Fruit fly (Drosophila melanogaster) whole organism, embryonic: Measurements from ENCODE around the gene lectin-29Ca.

Experiments used
- CG10209 ChIP-seq: fragments of 200-800 bp; sonication (Bioruptor generic); optimal IDR thresholded peaks from 3 replicates; lab custom pipeline; 2017; ENCODE audit warnings: missing biosample characterization, mild to moderate bottlenecking, missing genetic modification characterization, missing genetic modification reagents
- CG11247 ChIP-seq: fragments of 200-800 bp; sonication (Bioruptor generic); IDR thresholded peaks from 2 replicates; pipeline ENCODE4 v1.3.6; 2022; ENCODE audit warnings: missing biosample characterization, missing genetic modification characterization
- CG11398 ChIP-seq: fragments of 200-800 bp; sonication (Bioruptor generic); optimal IDR thresholded peaks from 2 replicates; lab custom pipeline; 2016; ENCODE audit warnings: missing biosample characterization, missing genetic modification characterization
- CG11504 ChIP-seq: fragments of 200-800 bp; sonication (Bioruptor generic); optimal IDR thresholded peaks from 3 replicates; lab custom pipeline; 2019; ENCODE audit warnings: missing biosample characterization, mild to moderate bottlenecking, missing genetic modification characterization, moderate library complexity
- CG11723 ChIP-seq: fragments of 200-800 bp; sonication (Bioruptor generic); optimal IDR thresholded peaks from 2 replicates; lab custom pipeline; 2017; ENCODE audit warnings: missing biosample characterization, mild to moderate bottlenecking, missing genetic modification characterization
- CG12155 ChIP-seq: fragments of 200-800 bp; sonication (Bioruptor generic); optimal IDR thresholded peaks from 3 replicates; lab custom pipeline; 2016; ENCODE audit warnings: missing biosample characterization, missing genetic modification characterization
- CG1233 ChIP-seq: fragments of 200-800 bp; sonication (Bioruptor generic); optimal IDR thresholded peaks from 4 replicates; lab custom pipeline; 2018; ENCODE audit warnings: missing biosample characterization, mild to moderate bottlenecking, missing genetic modification characterization
- CG13296 ChIP-seq: fragments of 200-800 bp; sonication (Bioruptor generic); optimal IDR thresholded peaks from 3 replicates; lab custom pipeline; 2018; ENCODE audit warnings: missing biosample characterization, mild to moderate bottlenecking, missing genetic modification characterization
- CG13624 ChIP-seq: fragments of 200-800 bp; sonication (Bioruptor generic); optimal IDR thresholded peaks from 2 replicates; lab custom pipeline; 2016; ENCODE audit warnings: missing biosample characterization, missing genetic modification characterization
- CG14050 ChIP-seq: fragments of 200-800 bp; sonication (Bioruptor generic); IDR thresholded peaks from 3 replicates; pipeline ENCODE4 v1.3.6; 2022; ENCODE audit warnings: missing biosample characterization, missing genetic modification characterization
- CG15269 ChIP-seq: fragments of 200-800 bp; sonication (Bioruptor generic); optimal IDR thresholded peaks from 2 replicates; lab custom pipeline; 2018; ENCODE audit warnings: missing biosample characterization, mild to moderate bottlenecking, missing genetic modification characterization, moderate library complexity
- CG17359 ChIP-seq: fragments of 200-800 bp; sonication (Bioruptor generic); optimal IDR thresholded peaks from 3 replicates; lab custom pipeline; 2018; ENCODE audit warnings: missing biosample characterization, mild to moderate bottlenecking, missing genetic modification characterization, moderate library complexity
- CG17385 ChIP-seq: fragments of 200-800 bp; sonication (Bioruptor generic); optimal IDR thresholded peaks from 3 replicates; lab custom pipeline; 2018; ENCODE audit warnings: missing biosample characterization, mild to moderate bottlenecking, missing genetic modification characterization
- CG2712 ChIP-seq: fragments of 200-800 bp; optimal IDR thresholded peaks from 3 replicates; lab custom pipeline; 2019; ENCODE audit warnings: missing biosample characterization, mild to moderate bottlenecking, missing genetic modification characterization, moderate library complexity
- CG31388 ChIP-seq: fragments of 200-800 bp; sonication (Bioruptor generic); optimal IDR thresholded peaks from 2 replicates; lab custom pipeline; 2016; ENCODE audit warnings: missing biosample characterization, missing genetic modification characterization
- CG3995 ChIP-seq: fragments of 200-800 bp; sonication (Bioruptor generic); optimal IDR thresholded peaks from 3 replicates; lab custom pipeline; 2016; ENCODE audit warnings: missing biosample characterization, missing genetic modification characterization
- CG4820 ChIP-seq: fragments of 200-800 bp; sonication (Bioruptor generic); optimal IDR thresholded peaks from 3 replicates; lab custom pipeline; 2016; ENCODE audit warnings: missing biosample characterization, missing genetic modification characterization
- CG6175 ChIP-seq: fragments of 200-800 bp; sonication (Bioruptor generic); IDR thresholded peaks from 3 replicates; pipeline ENCODE4 v1.3.6; 2022; ENCODE audit warnings: missing biosample characterization, missing genetic modification characterization
- CG7839 ChIP-seq: fragments of 200-800 bp; sonication (Bioruptor generic); optimal IDR thresholded peaks from 3 replicates; lab custom pipeline; 2018; ENCODE audit warnings: missing biosample characterization, mild to moderate bottlenecking, missing genetic modification characterization, moderate library complexity
- Camta ChIP-seq: fragments of 200-800 bp; sonication (Bioruptor generic); optimal IDR thresholded peaks from 2 replicates; lab custom pipeline; 2016; ENCODE audit warnings: missing biosample characterization, missing genetic modification characterization
- E2f2 ChIP-seq: fragments of 200-800 bp; sonication (Bioruptor generic); IDR thresholded peaks from 2 replicates; pipeline ENCODE4 v1.3.6; 2022; ENCODE audit warnings: missing biosample characterization, missing genetic modification characterization
- Fer3 ChIP-seq: fragments of 200-800 bp; sonication (Bioruptor generic); optimal IDR thresholded peaks from 2 replicates; lab custom pipeline; 2018; ENCODE audit warnings: missing biosample characterization, mild to moderate bottlenecking, missing genetic modification characterization, moderate library complexity
- H2.0 ChIP-seq: fragments of 200-800 bp; sonication (Bioruptor generic); IDR thresholded peaks from 2 replicates; pipeline ENCODE4 v1.3.6; 2022; ENCODE audit warnings: missing biosample characterization, missing genetic modification characterization
- Meics ChIP-seq: fragments of 200-800 bp; sonication (Bioruptor generic); optimal IDR thresholded peaks from 2 replicates; lab custom pipeline; 2017; ENCODE audit warnings: missing biosample characterization, mild to moderate bottlenecking, missing genetic modification characterization
- Nf-YB ChIP-seq: fragments of 200-800 bp; sonication (Bioruptor generic); optimal IDR thresholded peaks from 3 replicates; lab custom pipeline; 2019; ENCODE audit warnings: missing biosample characterization, mild to moderate bottlenecking, missing genetic modification characterization, moderate library complexity
- Opbp ChIP-seq: fragments of 200-800 bp; sonication (Bioruptor generic); IDR thresholded peaks from 3 replicates; pipeline ENCODE4 v1.3.6; 2022; ENCODE audit warnings: missing biosample characterization, missing genetic modification characterization; ENCODE audit not compliant: partially characterized antibody
- PHDP ChIP-seq: fragments of 200-800 bp; sonication (Bioruptor generic); optimal IDR thresholded peaks from 3 replicates; lab custom pipeline; 2018; ENCODE audit warnings: missing biosample characterization, mild to moderate bottlenecking, missing genetic modification characterization, moderate library complexity
- Poxn ChIP-seq: fragments of 200-800 bp; sonication (Bioruptor generic); IDR thresholded peaks from 2 replicates; pipeline ENCODE4 v1.3.6; 2022; ENCODE audit warnings: missing biosample characterization, missing genetic modification characterization
- Xbp1 ChIP-seq: fragments of 200-800 bp; sonication (Bioruptor generic); optimal IDR thresholded peaks from 3 replicates; lab custom pipeline; 2016; ENCODE audit warnings: missing biosample characterization, mild to moderate bottlenecking, missing genetic modification characterization
- YL-1 ChIP-seq: fragments of 200-800 bp; sonication (Bioruptor generic); optimal IDR thresholded peaks from 3 replicates; lab custom pipeline; 2017; ENCODE audit warnings: missing biosample characterization, mild to moderate bottlenecking, missing genetic modification characterization
- amos ChIP-seq: fragments of 200-800 bp; sonication (Bioruptor generic); IDR thresholded peaks from 2 replicates; pipeline ENCODE4 v1.3.6; 2022; ENCODE audit warnings: missing biosample characterization, missing genetic modification characterization; ENCODE audit not compliant: partially characterized antibody
- bbx ChIP-seq: fragments of 200-800 bp; sonication (Bioruptor generic); IDR thresholded peaks from 2 replicates; pipeline ENCODE4 v1.3.6; 2022; ENCODE audit warnings: missing biosample characterization, missing genetic modification characterization; ENCODE audit not compliant: partially characterized antibody
- bigmax ChIP-seq: fragments of 200-800 bp; sonication (Bioruptor generic); optimal IDR thresholded peaks from 2 replicates; lab custom pipeline; 2018; ENCODE audit warnings: missing biosample characterization, mild to moderate bottlenecking, missing genetic modification characterization
- bsh ChIP-seq, 2 experiments: fragments of 200-800 bp; sonication (Bioruptor generic); optimal IDR thresholded peaks; 2 replicates each; lab custom pipeline; 2017 to 2018; ENCODE audit warnings: mild to moderate bottlenecking in 2 of 2, missing biosample characterization in 2 of 2, missing genetic modification characterization in 2 of 2, moderate library complexity in 1 of 2
- chinmo ChIP-seq: fragments of 200-800 bp; sonication (Bioruptor generic); IDR thresholded peaks from 4 replicates; pipeline ENCODE4 v1.3.6; 2022; ENCODE audit warnings: missing biosample characterization, missing genetic modification characterization; ENCODE audit not compliant: partially characterized antibody
- crp ChIP-seq, 2 experiments: fragments of 200-800 bp; sonication (Bioruptor generic); optimal IDR thresholded peaks; 2 replicates in 1 of 2; 3 replicates in 1 of 2; lab custom pipeline; 2017; ENCODE audit warnings: missing biosample characterization in 2 of 2, missing genetic modification characterization in 2 of 2, mild to moderate bottlenecking in 1 of 2, moderate library complexity in 1 of 2
- grn ChIP-seq: fragments of 200-800 bp; sonication (Bioruptor generic); optimal IDR thresholded peaks from 3 replicates; lab custom pipeline; 2017; ENCODE audit warnings: missing biosample characterization, missing genetic modification characterization
- nerfin-1 ChIP-seq: fragments of 200-800 bp; sonication (Bioruptor generic); optimal IDR thresholded peaks from 3 replicates; lab custom pipeline; 2019; ENCODE audit warnings: missing biosample characterization, mild to moderate bottlenecking, missing genetic modification characterization, moderate library complexity
- nmo ChIP-seq: fragments of 200-800 bp; sonication (Bioruptor generic); optimal IDR thresholded peaks from 2 replicates; lab custom pipeline; 2018; ENCODE audit warnings: missing biosample characterization, mild to moderate bottlenecking, missing genetic modification characterization, moderate library complexity
- onecut ChIP-seq: fragments of 200-800 bp; sonication (Bioruptor generic); IDR thresholded peaks from 2 replicates; pipeline ENCODE4 v1.3.6; 2022; ENCODE audit warnings: missing biosample characterization, missing genetic modification characterization
- pum ChIP-seq: fragments of 200-800 bp; sonication (Bioruptor generic); optimal IDR thresholded peaks from 2 replicates; lab custom pipeline; 2016; ENCODE audit warnings: missing biosample characterization, missing genetic modification characterization
- row ChIP-seq: fragments of 200-800 bp; sonication (Bioruptor generic); IDR thresholded peaks from 3 replicates; pipeline ENCODE4 v1.3.6; 2022; ENCODE audit warnings: missing biosample characterization, missing genetic modification characterization
- salm ChIP-seq: fragments of 200-800 bp; sonication (Bioruptor generic); optimal IDR thresholded peaks from 2 replicates; lab custom pipeline; 2018; ENCODE audit warnings: missing biosample characterization, mild to moderate bottlenecking, missing genetic modification characterization
- stwl ChIP-seq: fragments of 200-800 bp; sonication (Bioruptor generic); optimal IDR thresholded peaks from 3 replicates; lab custom pipeline; 2018; ENCODE audit warnings: missing biosample characterization, mild to moderate bottlenecking, missing genetic modification characterization, moderate library complexity
- tgo ChIP-seq: fragments of 200-800 bp; sonication (Bioruptor generic); IDR thresholded peaks from 3 replicates; pipeline ENCODE4 v1.3.6; 2022; ENCODE audit warnings: missing biosample characterization, missing genetic modification characterization
- unc-4 ChIP-seq: fragments of 200-800 bp; sonication (Bioruptor generic); IDR thresholded peaks from 2 replicates; pipeline ENCODE4 v1.3.6; 2022; ENCODE audit warnings: missing biosample characterization, missing genetic modification characterization; ENCODE audit not compliant: partially characterized antibody
- vfl ChIP-seq: fragments of 200-800 bp; sonication (Bioruptor generic); optimal IDR thresholded peaks from 2 replicates; lab custom pipeline; 2016; ENCODE audit warnings: missing biosample characterization, missing genetic modification characterization
- zf30C ChIP-seq: fragments of 200-800 bp; sonication (Bioruptor generic); optimal IDR thresholded peaks from 3 replicates; lab custom pipeline; 2018; ENCODE audit warnings: missing biosample characterization, mild to moderate bottlenecking, missing genetic modification characterization

lectin-29Ca gene

DNA sequence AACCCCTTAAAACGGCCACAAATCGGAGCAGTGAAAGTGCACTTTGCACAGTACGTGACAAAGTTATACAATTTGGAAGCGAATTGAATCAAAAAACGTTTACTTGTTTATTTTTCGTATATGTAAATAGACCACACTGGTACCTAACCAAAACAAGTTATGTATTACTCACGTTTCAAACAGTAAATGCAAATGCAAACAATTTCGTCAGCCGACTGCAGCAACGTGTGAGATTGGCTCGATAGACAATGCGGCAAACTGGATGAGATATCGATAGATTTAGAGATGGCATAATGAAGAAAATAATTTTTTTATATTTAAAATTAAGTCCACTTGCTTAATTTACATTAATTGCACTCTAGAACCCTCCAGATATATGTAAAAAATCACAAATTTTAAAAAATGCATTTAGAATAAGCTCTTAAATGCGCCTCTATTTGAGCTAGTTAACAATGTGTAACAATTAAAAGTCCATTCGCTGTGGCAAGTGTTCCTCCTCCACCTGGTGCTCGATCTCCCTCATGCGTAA, 12.5 kb downstream of the lectin-29Ca start, which contains the start of gene AlaRS (continued):
- TF ChIP-seq CG14050 (GFP tag; lab: Robert Waterston, UW) (no peak; the same call in 2 of the 3 replicates), CG15269 (peak; percentile 39), stwl (tag; lab: Kevin White, UChicago) (peak; percentile 45), zf30C (GFP tag; lab: Kevin White, UChicago) (no peak), nerfin-1 (peak; percentile 30), CG12155 (GFP tag; lab: Kevin White, UChicago) (peak; percentile 57), onecut (GFP tag; lab: Robert Waterston, UW) (peak; percentile 10; the same call in 1 of the 2 replicates), CG4820 (GFP tag; lab: Kevin White, UChicago) (peak; percentile 17), CG11504 (tag; lab: Kevin White, UChicago) (peak; percentile 42), salm (no peak), PHDP (peak; percentile 47), pum (GFP tag; lab: Kevin White, UChicago) (peak; percentile 26), H2.0 (no peak), CG3995 (GFP tag; lab: Kevin White, UChicago) (peak; percentile 13), CG17359 (tag; lab: Kevin White, UChicago) (peak; percentile 37), vfl (GFP tag; lab: Kevin White, UChicago) (peak; percentile 11), Fer3 (tag; lab: Kevin White, UChicago) (peak; percentile 12), Camta (GFP tag; lab: Kevin White, UChicago) (no peak), CG11247 (no peak), unc-4 (GFP tag; lab: Robert Waterston, UW) (peak; percentile 72; the same call in 1 of the 2 replicates), bigmax (GFP tag; lab: Kevin White, UChicago) (peak; percentile 68), tgo (GFP tag; lab: Robert Waterston, UW) (peak; percentile 13; the same call in 1 of the 3 replicates), chinmo (GFP tag; lab: Robert Waterston, UW) (peak; percentile 83; the same call in 2 of the 4 replicates), CG2712 (tag; lab: Kevin White, UChicago) (peak; percentile 61), CG31388 (GFP tag; lab: Kevin White, UChicago) (no peak), Xbp1 (GFP tag; lab: Kevin White, UChicago) (peak; percentile 18), CG17385 (GFP tag; lab: Kevin White, UChicago) (peak; percentile 37), YL-1 (peak; percentile 83), grn (GFP tag; lab: Kevin White, UChicago) (no peak), E2f2 (GFP tag; lab: Robert Waterston, UW) (peak; percentile 53; the same call in 1 of the 2 replicates), CG10209 (GFP tag; lab: Kevin White, UChicago) (peak; percentile 31), bbx (GFP tag; lab: Robert Waterston, UW) (peak; percentile 57; the same call in 1 of the 2 replicates), CG1233 (GFP tag; lab: Kevin White, UChicago) (peak; percentile 20), Poxn (GFP tag; lab: Robert Waterston, UW) (no peak), CG11723 (GFP tag; lab: Kevin White, UChicago) (peak; percentile 22), CG11398 (GFP tag; lab: Kevin White, UChicago) (no peak), CG13624 (GFP tag; lab: Kevin White, UChicago) (peak; percentile 20), CG13296 (GFP tag; lab: Kevin White, UChicago) (peak; percentile 50), Meics (peak; percentile 28), Opbp (peak; percentile 50; the same call in 1 of the 3 replicates), bsh (GFP tag; optimal IDR thresholded peaks at IDR 0.05; lab: Kevin White, UChicago) (peak; percentile 8 to 35), amos (GFP tag; lab: Robert Waterston, UW) (peak; percentile 63; the same call in 1 of the 2 replicates), crp (GFP tag; optimal IDR thresholded peaks at IDR 0.05; lab: Kevin White, UChicago) (peak in 1 of 2 experiments; percentile 4), CG6175 (GFP tag; lab: Robert Waterston, UW) (no peak), nmo (GFP tag; lab: Kevin White, UChicago) (peak; percentile 41), CG7839 (peak; percentile 46), row (GFP tag; lab: Robert Waterston, UW) (peak; percentile 79), Nf-YB (peak; percentile 1)
